Worm (Caenorhabditis elegans) whole organism, L2 larva: ENCODE results near the gene ZC190.6.

Source experiments
- F13H6.1 ChIP-seq: sonication (generic microtip); optimal IDR thresholded peaks from 2 replicates; lab custom pipeline; 2016; ENCODE audit warnings: missing genetic modification characterization, missing compliant biosample characterization
- ZK546.5 ChIP-seq: sonication (generic microtip); optimal IDR thresholded peaks from 2 replicates; lab custom pipeline; 2017; ENCODE audit warnings: missing biosample characterization, missing genetic modification characterization
- alr-1 ChIP-seq: fragments of 150-350 bp; optimal IDR thresholded peaks from 2 replicates; lab custom pipeline; 2014; ENCODE audit warnings: missing biosample characterization, missing genetic modification characterization
- blmp-1 ChIP-seq: sonication (generic microtip); optimal IDR thresholded peaks from 2 replicates; lab custom pipeline; 2017; ENCODE audit warnings: missing genetic modification characterization, mild to moderate bottlenecking, missing compliant biosample characterization, antibody characterized with exemption, moderate library complexity; ENCODE audit not compliant: insufficient read depth
- ceh-16 ChIP-seq: fragments of 150-350 bp; optimal IDR thresholded peaks from 2 replicates; lab custom pipeline; 2014; ENCODE audit warnings: missing biosample characterization, missing genetic modification characterization
- crh-2 ChIP-seq: sonication (generic microtip); optimal IDR thresholded peaks from 2 replicates; lab custom pipeline; 2017; ENCODE audit warnings: missing biosample characterization, missing genetic modification characterization
- egl-27 ChIP-seq: sonication (generic microtip); optimal IDR thresholded peaks from 3 replicates; lab custom pipeline; 2017; ENCODE audit warnings: missing biosample characterization, missing genetic modification reagents, missing genetic modification characterization
- elt-3 ChIP-seq: sonication (generic microtip); optimal IDR thresholded peaks from 2 replicates; lab custom pipeline; 2017; ENCODE audit warnings: missing biosample characterization, missing genetic modification characterization
- fos-1 ChIP-seq: fragments of 150-350 bp; optimal IDR thresholded peaks from 2 replicates; lab custom pipeline; 2014; ENCODE audit warnings: missing biosample characterization, missing genetic modification characterization
- gmeb-1 ChIP-seq: fragments of 150-350 bp; optimal IDR thresholded peaks from 2 replicates; lab custom pipeline; 2014; ENCODE audit warnings: missing biosample characterization, missing genetic modification characterization
- lin-13 ChIP-seq: fragments of 150-350 bp; optimal IDR thresholded peaks from 2 replicates; lab custom pipeline; 2014; ENCODE audit warnings: missing biosample characterization, missing genetic modification reagents, missing genetic modification characterization
- lsy-2 ChIP-seq, 2 experiments: fragments of 150-350 bp in 1 of 2; sonication (generic microtip) in 1 of 2; optimal IDR thresholded peaks; 2 replicates each; lab custom pipeline; 2014 to 2017; ENCODE audit warnings: missing biosample characterization in 2 of 2, missing genetic modification characterization in 2 of 2
- mab-5 ChIP-seq: fragments of 150-350 bp; optimal IDR thresholded peaks from 2 replicates; lab custom pipeline; 2014; ENCODE audit warnings: missing biosample characterization, missing genetic modification characterization
- nhr-11 ChIP-seq: fragments of 150-350 bp; optimal IDR thresholded peaks from 2 replicates; lab custom pipeline; 2014; ENCODE audit warnings: missing biosample characterization, missing genetic modification characterization
- nhr-129 ChIP-seq: fragments of 150-350 bp; optimal IDR thresholded peaks from 2 replicates; lab custom pipeline; 2014; ENCODE audit warnings: missing biosample characterization, missing genetic modification characterization
- nhr-21 ChIP-seq: fragments of 150-350 bp; optimal IDR thresholded peaks from 2 replicates; lab custom pipeline; 2014; ENCODE audit warnings: missing biosample characterization, missing genetic modification characterization
- nhr-25 ChIP-seq: fragments of 150-350 bp; sonication (generic microtip); optimal IDR thresholded peaks from 3 replicates; lab custom pipeline; 2014; ENCODE audit warnings: missing biosample characterization, missing genetic modification characterization
- nhr-6 ChIP-seq: fragments of 150-350 bp; optimal IDR thresholded peaks from 2 replicates; lab custom pipeline; 2014; ENCODE audit warnings: missing biosample characterization, missing genetic modification characterization
- nhr-77 ChIP-seq: fragments of 150-350 bp; optimal IDR thresholded peaks from 2 replicates; lab custom pipeline; 2014; ENCODE audit warnings: missing biosample characterization, missing genetic modification characterization
- skn-1 ChIP-seq: sonication (generic microtip); optimal IDR thresholded peaks from 2 replicates; lab custom pipeline; 2017; ENCODE audit warnings: missing biosample characterization, missing genetic modification characterization
- sma-3 ChIP-seq: sonication (generic microtip); optimal IDR thresholded peaks from 2 replicates; lab custom pipeline; 2016; ENCODE audit warnings: missing genetic modification reagents, missing genetic modification characterization, missing compliant biosample characterization
- sma-9 ChIP-seq, 2 experiments: fragments of 150-350 bp in 1 of 2; sonication (generic microtip) in 1 of 2; optimal IDR thresholded peaks; 2 replicates each; lab custom pipeline; 2014 to 2016; ENCODE audit warnings: missing genetic modification characterization in 2 of 2, mild to moderate bottlenecking in 1 of 2, missing biosample characterization in 1 of 2, missing compliant biosample characterization in 1 of 2, missing genetic modification reagents in 1 of 2, moderate library complexity in 1 of 2
- snpc-4 ChIP-seq: fragments of 150-350 bp; optimal IDR thresholded peaks from 2 replicates; lab custom pipeline; 2014; ENCODE audit warnings: missing biosample characterization, missing genetic modification characterization
- unc-39 ChIP-seq: fragments of 150-350 bp; optimal IDR thresholded peaks from 2 replicates; lab custom pipeline; 2014; ENCODE audit warnings: missing biosample characterization, missing genetic modification characterization
- unc-62 ChIP-seq: fragments of 150-350 bp; optimal IDR thresholded peaks from 2 replicates; lab custom pipeline; 2014; ENCODE audit warnings: missing biosample characterization, missing genetic modification reagents, missing genetic modification characterization
- ztf-11 ChIP-seq: sonication (generic microtip); optimal IDR thresholded peaks from 2 replicates; lab custom pipeline; 2017; ENCODE audit warnings: missing biosample characterization, missing genetic modification characterization
- ztf-4 ChIP-seq: fragments of 150-350 bp; optimal IDR thresholded peaks from 2 replicates; lab custom pipeline; 2014; ENCODE audit warnings: missing biosample characterization, missing genetic modification characterization

Gene ZC190.6

ce11 chrV:8654460-8655419 is 22.4 kb downstream of the ZC190.6 start:
- TF ChIP-seq nhr-129 (tag; lab: Kevin White, UChicago) = peak; percentile 81
- TF ChIP-seq blmp-1 = peak; percentile 30
- no peak for TF ChIP-seq ZK546.5 (tag; lab: Kevin White, UChicago)
- peak; percentile 51 for TF ChIP-seq F13H6.1 (tag; lab: Kevin White, UChicago)
- TF ChIP-seq nhr-6 (tag; lab: Kevin White, UChicago) = peak; percentile 46
- peak; percentile 28 for TF ChIP-seq fos-1
- TF ChIP-seq lin-13 (GFP tag; lab: Kevin White, UChicago) = no peak
- TF ChIP-seq sma-9 (GFP tag; optimal IDR thresholded peaks at IDR 0.05; lab: Kevin White, UChicago) = peak; percentile 74
- TF ChIP-seq sma-9 (tag; optimal IDR thresholded peaks at IDR 0.05; lab: Kevin White, UChicago) = no peak

ce11 chrV:8653080-8653821 is 23.8 kb downstream of the ZC190.6 start:
- TF ChIP-seq nhr-6 (tag; lab: Kevin White, UChicago) (peak; percentile 5), mab-5 (tag; lab: Kevin White, UChicago) (peak; percentile 57), elt-3 (tag; lab: Kevin White, UChicago) (no peak), F13H6.1 (tag; lab: Kevin White, UChicago) (no peak), nhr-25 (tag; lab: Kevin White, UChicago) (peak; percentile 39), gmeb-1 (no peak), alr-1 (tag; lab: Kevin White, UChicago) (no peak), unc-62 (GFP tag; lab: Kevin White, UChicago) (peak; percentile 25), ztf-11 (tag; lab: Kevin White, UChicago) (no peak), unc-39 (tag; lab: Kevin White, UChicago) (no peak), egl-27 (tag; lab: Kevin White, UChicago) (peak; percentile 10), blmp-1 (peak; percentile 70), ztf-4 (no peak), crh-2 (tag; lab: Kevin White, UChicago) (no peak), sma-3 (GFP tag; lab: Kevin White, UChicago) (peak; percentile 30), sma-9 (GFP tag; optimal IDR thresholded peaks at IDR 0.05; lab: Kevin White, UChicago) (peak; percentile 61), sma-9 (tag; optimal IDR thresholded peaks at IDR 0.05; lab: Kevin White, UChicago) (no peak), nhr-77 (tag; lab: Kevin White, UChicago) (no peak), fos-1 (peak; percentile 54), nhr-21 (tag; lab: Kevin White, UChicago) (peak; percentile 61)

ce11 chrV:8652177-8652576 is 24.9 kb downstream of the ZC190.6 start:
- TF ChIP-seq blmp-1 = peak; percentile 70
- peak; percentile 45 for TF ChIP-seq egl-27 (tag; lab: Kevin White, UChicago)
- no peak for TF ChIP-seq unc-39 (tag; lab: Kevin White, UChicago)
- TF ChIP-seq nhr-21 (tag; lab: Kevin White, UChicago) = peak; percentile 42
- TF ChIP-seq nhr-6 (tag; lab: Kevin White, UChicago) = no peak
- peak; percentile 70 for TF ChIP-seq sma-9 (GFP tag; optimal IDR thresholded peaks at IDR 0.05; lab: Kevin White, UChicago)
- no peak for TF ChIP-seq sma-9 (tag; optimal IDR thresholded peaks at IDR 0.05; lab: Kevin White, UChicago)
- TF ChIP-seq ztf-11 (tag; lab: Kevin White, UChicago) = no peak
- peak; percentile 78 for TF ChIP-seq ceh-16 (tag; lab: Kevin White, UChicago)
- no peak for TF ChIP-seq elt-3 (tag; lab: Kevin White, UChicago)
- no peak for TF ChIP-seq fos-1
- TF ChIP-seq nhr-25 (tag; lab: Kevin White, UChicago) = peak; percentile 27
- peak; percentile 33 for TF ChIP-seq mab-5 (tag; lab: Kevin White, UChicago)

DNA sequence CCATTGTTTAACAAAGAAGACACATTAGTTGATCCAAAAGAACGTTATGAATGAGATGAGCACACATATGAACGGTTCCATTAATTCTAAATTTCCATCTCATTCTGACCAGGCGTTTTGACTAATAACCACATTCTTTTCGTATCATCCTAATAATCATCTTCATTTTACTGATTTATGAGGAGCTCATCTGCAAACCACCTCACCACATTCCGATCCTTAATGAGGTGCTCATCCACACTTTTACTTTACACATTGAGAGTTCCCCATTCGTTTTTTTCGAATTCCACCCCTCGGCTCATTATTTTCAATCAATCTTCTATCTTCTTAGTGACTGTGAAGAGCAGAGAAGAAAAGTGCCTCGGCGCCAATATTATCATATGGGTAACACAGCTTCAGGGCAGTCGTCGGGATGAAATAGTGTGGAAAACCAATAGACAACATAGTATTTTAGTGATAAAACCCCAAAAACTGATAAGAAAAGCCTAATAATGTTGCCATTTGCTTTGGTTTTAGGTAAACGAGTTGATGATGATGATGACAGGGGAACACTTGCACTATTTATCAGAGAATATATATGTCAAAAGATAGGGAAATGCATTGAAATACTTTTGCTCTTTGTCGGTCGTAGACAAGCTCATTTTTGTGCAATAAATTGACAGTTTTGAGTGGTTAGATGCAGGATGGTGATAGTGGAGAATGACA is 25.9 kb downstream of the ZC190.6 start:
- peak; percentile 93 for TF ChIP-seq skn-1 (tag; lab: Kevin White, UChicago)
- TF ChIP-seq sma-3 (GFP tag; lab: Kevin White, UChicago) = peak; percentile 33
- TF ChIP-seq crh-2 (tag; lab: Kevin White, UChicago) = peak; percentile 59
- TF ChIP-seq nhr-11 (tag; lab: Kevin White, UChicago) = no peak
- TF ChIP-seq sma-9 (GFP tag; optimal IDR thresholded peaks at IDR 0.05; lab: Kevin White, UChicago) = peak; percentile 87
- no peak for TF ChIP-seq sma-9 (tag; optimal IDR thresholded peaks at IDR 0.05; lab: Kevin White, UChicago)
- TF ChIP-seq blmp-1 = no peak
- TF ChIP-seq fos-1 = peak; percentile 98
- TF ChIP-seq alr-1 (tag; lab: Kevin White, UChicago) = no peak
- peak; percentile 12 for TF ChIP-seq gmeb-1
- peak; percentile 70 for TF ChIP-seq F13H6.1 (tag; lab: Kevin White, UChicago)
- no peak for TF ChIP-seq snpc-4 (tag; lab: Kevin White, UChicago)
- peak in 1 of 2 experiments; percentile 1 for TF ChIP-seq lsy-2 (tag; optimal IDR thresholded peaks at IDR 0.05; lab: Kevin White, UChicago)
